Fruit fly (Drosophila melanogaster) whole organism, wandering third instar larva: ENCODE data around the gene Polr2F.

Experiments
- CG9705 ChIP-seq: fragments of 200-800 bp; sonication (Bioruptor generic); optimal IDR thresholded peaks from 2 replicates; lab custom pipeline; 2018; ENCODE audit warnings: missing biosample characterization, mild to moderate bottlenecking, missing genetic modification characterization
- Dfd ChIP-seq: fragments of >200 bp; optimal IDR thresholded peaks from 2 replicates; lab custom pipeline; 2017; ENCODE audit warnings: missing biosample characterization, missing genetic modification characterization
- GATAd ChIP-seq: sonication (Bioruptor generic); optimal IDR thresholded peaks from 2 replicates; lab custom pipeline; 2016; ENCODE audit warnings: missing biosample characterization, missing genetic modification characterization
- Hr78 ChIP-seq: fragments of >200 bp; optimal IDR thresholded peaks from 2 replicates; lab custom pipeline; 2017; ENCODE audit warnings: missing biosample characterization, missing genetic modification characterization
- Jra ChIP-seq: sonication (Bioruptor generic); optimal IDR thresholded peaks from 2 replicates; lab custom pipeline; 2016; ENCODE audit warnings: missing biosample characterization, missing genetic modification characterization
- brk ChIP-seq: fragments of 200-800 bp; sonication (Bioruptor generic); optimal IDR thresholded peaks from 2 replicates; lab custom pipeline; 2016; ENCODE audit warnings: missing biosample characterization, mild to moderate bottlenecking, missing genetic modification characterization
- dsf ChIP-seq: sonication (Bioruptor generic); optimal IDR thresholded peaks from 2 replicates; lab custom pipeline; 2016; ENCODE audit warnings: missing biosample characterization, missing genetic modification characterization, borderline replicate concordance
- ey ChIP-seq: fragments of 200-800 bp; sonication (Bioruptor generic); optimal IDR thresholded peaks from 2 replicates; lab custom pipeline; 2016; ENCODE audit warnings: missing biosample characterization, missing genetic modification characterization
- fru ChIP-seq: fragments of 200-800 bp; sonication (Bioruptor generic); optimal IDR thresholded peaks from 3 replicates; lab custom pipeline; 2016; ENCODE audit warnings: missing biosample characterization, mild to moderate bottlenecking, missing genetic modification characterization
- h ChIP-seq: fragments of 200-800 bp; sonication (Bioruptor generic); optimal IDR thresholded peaks from 3 replicates; lab custom pipeline; 2016; ENCODE audit warnings: missing biosample characterization, mild to moderate bottlenecking, missing genetic modification characterization
- pan ChIP-seq: fragments of >200 bp; optimal IDR thresholded peaks from 2 replicates; lab custom pipeline; 2017
- psq ChIP-seq: fragments of 200-800 bp; sonication (Bioruptor generic); optimal IDR thresholded peaks from 3 replicates; lab custom pipeline; 2017; ENCODE audit warnings: missing biosample characterization, mild to moderate bottlenecking, missing genetic modification characterization, moderate library complexity
- rgr ChIP-seq: fragments of 200-800 bp; sonication (Bioruptor generic); optimal IDR thresholded peaks from 3 replicates; lab custom pipeline; 2016; ENCODE audit warnings: missing biosample characterization, mild to moderate bottlenecking, missing genetic modification characterization
- tai ChIP-seq: sonication (Bioruptor generic); optimal IDR thresholded peaks from 2 replicates; lab custom pipeline; 2016; ENCODE audit warnings: missing biosample characterization, missing genetic modification characterization

dm6 chr3R:5420454-5420853 is 48.9 kb downstream of the Polr2F start:
- TF ChIP-seq h (GFP tag; lab: Kevin White, UChicago) (no peak), CG9705 (GFP tag; lab: Kevin White, UChicago) (no peak), dsf (no peak), pan (no peak), rgr (GFP tag; lab: Kevin White, UChicago) (no peak), GATAd (GFP tag; lab: Kevin White, UChicago) (no peak), psq (GFP tag; lab: Kevin White, UChicago) (no peak), Hr78 (GFP tag; lab: Kevin White, UChicago) (no peak), Dfd (GFP tag; lab: Kevin White, UChicago) (no peak), Jra (GFP tag; lab: Kevin White, UChicago) (no peak), brk (GFP tag; lab: Kevin White, UChicago) (no peak), ey (GFP tag; lab: Kevin White, UChicago) (no peak), fru (no peak), tai (GFP tag; lab: Kevin White, UChicago) (no peak)
